Worm (Caenorhabditis elegans) whole organism, L2 larva: ENCODE results near the gene fbxb-1.

ENCODE experiments used
- C34F6.9 ChIP-seq: fragments of 150-350 bp; optimal IDR thresholded peaks from 2 replicates; lab custom pipeline; 2014; ENCODE audit warnings: missing biosample characterization, missing genetic modification characterization
- F13H6.1 ChIP-seq: sonication (generic microtip); optimal IDR thresholded peaks from 2 replicates; lab custom pipeline; 2016; ENCODE audit warnings: missing genetic modification characterization, missing compliant biosample characterization
- R02D3.7 ChIP-seq: fragments of 150-350 bp; optimal IDR thresholded peaks from 2 replicates; lab custom pipeline; 2014; ENCODE audit warnings: missing biosample characterization, missing genetic modification characterization
- Y55F3AM.14 ChIP-seq: fragments of 200-800 bp; sonication (Bioruptor generic); optimal IDR thresholded peaks from 2 replicates; lab custom pipeline; 2018; ENCODE audit warnings: mild to moderate bottlenecking, missing genetic modification characterization, missing compliant biosample characterization
- ZK546.5 ChIP-seq: sonication (generic microtip); optimal IDR thresholded peaks from 2 replicates; lab custom pipeline; 2017; ENCODE audit warnings: missing biosample characterization, missing genetic modification characterization
- alr-1 ChIP-seq: fragments of 150-350 bp; optimal IDR thresholded peaks from 2 replicates; lab custom pipeline; 2014; ENCODE audit warnings: missing biosample characterization, missing genetic modification characterization
- ama-1 ChIP-seq: fragments of 150-350 bp; optimal IDR thresholded peaks from 2 replicates; lab custom pipeline; 2018; ENCODE audit warnings: inconsistent platforms
- blmp-1 ChIP-seq: sonication (generic microtip); optimal IDR thresholded peaks from 2 replicates; lab custom pipeline; 2017; ENCODE audit warnings: missing genetic modification characterization, mild to moderate bottlenecking, missing compliant biosample characterization, antibody characterized with exemption, moderate library complexity; ENCODE audit not compliant: insufficient read depth
- ceh-16 ChIP-seq: fragments of 150-350 bp; optimal IDR thresholded peaks from 2 replicates; lab custom pipeline; 2014; ENCODE audit warnings: missing biosample characterization, missing genetic modification characterization
- ceh-82 ChIP-seq: fragments of 150-350 bp; optimal IDR thresholded peaks from 2 replicates; lab custom pipeline; 2014; ENCODE audit warnings: missing biosample characterization, missing genetic modification characterization
- crh-2 ChIP-seq: sonication (generic microtip); optimal IDR thresholded peaks from 2 replicates; lab custom pipeline; 2017; ENCODE audit warnings: missing biosample characterization, missing genetic modification characterization
- egl-27 ChIP-seq: sonication (generic microtip); optimal IDR thresholded peaks from 3 replicates; lab custom pipeline; 2017; ENCODE audit warnings: missing biosample characterization, missing genetic modification reagents, missing genetic modification characterization
- elt-3 ChIP-seq: sonication (generic microtip); optimal IDR thresholded peaks from 2 replicates; lab custom pipeline; 2017; ENCODE audit warnings: missing biosample characterization, missing genetic modification characterization
- fos-1 ChIP-seq: fragments of 150-350 bp; optimal IDR thresholded peaks from 2 replicates; lab custom pipeline; 2014; ENCODE audit warnings: missing biosample characterization, missing genetic modification characterization
- gmeb-1 ChIP-seq: fragments of 150-350 bp; optimal IDR thresholded peaks from 2 replicates; lab custom pipeline; 2014; ENCODE audit warnings: missing biosample characterization, missing genetic modification characterization
- lin-13 ChIP-seq: fragments of 150-350 bp; optimal IDR thresholded peaks from 2 replicates; lab custom pipeline; 2014; ENCODE audit warnings: missing biosample characterization, missing genetic modification reagents, missing genetic modification characterization
- lin-39 ChIP-seq: fragments of 150-350 bp; optimal IDR thresholded peaks from 2 replicates; lab custom pipeline; 2014; ENCODE audit warnings: missing biosample characterization, missing genetic modification reagents, missing genetic modification characterization
- mab-5 ChIP-seq: fragments of 150-350 bp; optimal IDR thresholded peaks from 2 replicates; lab custom pipeline; 2014; ENCODE audit warnings: missing biosample characterization, missing genetic modification characterization
- mbf-1 ChIP-seq: sonication (generic microtip); optimal IDR thresholded peaks from 2 replicates; lab custom pipeline; 2017; ENCODE audit warnings: missing biosample characterization, missing genetic modification characterization
- mdl-1 ChIP-seq, 2 experiments: fragments of 150-350 bp in 1 of 2; sonication (generic microtip) in 1 of 2; optimal IDR thresholded peaks; 2 replicates each; lab custom pipeline; 2017; ENCODE audit warnings: missing biosample characterization in 2 of 2, missing genetic modification characterization in 2 of 2
- nhr-10 ChIP-seq: sonication (generic microtip); optimal IDR thresholded peaks from 2 replicates; lab custom pipeline; 2017; ENCODE audit warnings: missing biosample characterization, missing genetic modification characterization
- nhr-11 ChIP-seq: fragments of 150-350 bp; optimal IDR thresholded peaks from 2 replicates; lab custom pipeline; 2014; ENCODE audit warnings: missing biosample characterization, missing genetic modification characterization
- nhr-12 ChIP-seq: fragments of 150-350 bp; optimal IDR thresholded peaks from 2 replicates; lab custom pipeline; 2014; ENCODE audit warnings: missing biosample characterization, missing genetic modification characterization
- nhr-129 ChIP-seq: fragments of 150-350 bp; optimal IDR thresholded peaks from 2 replicates; lab custom pipeline; 2014; ENCODE audit warnings: missing biosample characterization, missing genetic modification characterization
- nhr-23 ChIP-seq: fragments of 150-350 bp; optimal IDR thresholded peaks from 2 replicates; lab custom pipeline; 2014; ENCODE audit warnings: missing biosample characterization, missing genetic modification reagents, missing genetic modification characterization
- nhr-25 ChIP-seq: fragments of 150-350 bp; sonication (generic microtip); optimal IDR thresholded peaks from 3 replicates; lab custom pipeline; 2014; ENCODE audit warnings: missing biosample characterization, missing genetic modification characterization
- nhr-77 ChIP-seq: fragments of 150-350 bp; optimal IDR thresholded peaks from 2 replicates; lab custom pipeline; 2014; ENCODE audit warnings: missing biosample characterization, missing genetic modification characterization
- sem-4 ChIP-seq: fragments of 150-350 bp; optimal IDR thresholded peaks from 2 replicates; lab custom pipeline; 2014; ENCODE audit warnings: missing biosample characterization, missing genetic modification reagents, missing genetic modification characterization
- skn-1 ChIP-seq: sonication (generic microtip); optimal IDR thresholded peaks from 2 replicates; lab custom pipeline; 2017; ENCODE audit warnings: missing biosample characterization, missing genetic modification characterization
- sma-9 ChIP-seq, 2 experiments: fragments of 150-350 bp in 1 of 2; sonication (generic microtip) in 1 of 2; optimal IDR thresholded peaks; 2 replicates each; lab custom pipeline; 2014 to 2016; ENCODE audit warnings: missing genetic modification characterization in 2 of 2, mild to moderate bottlenecking in 1 of 2, missing biosample characterization in 1 of 2, missing compliant biosample characterization in 1 of 2, missing genetic modification reagents in 1 of 2, moderate library complexity in 1 of 2
- snpc-4 ChIP-seq: fragments of 150-350 bp; optimal IDR thresholded peaks from 2 replicates; lab custom pipeline; 2014; ENCODE audit warnings: missing biosample characterization, missing genetic modification characterization
- unc-55 ChIP-seq: fragments of 150-350 bp; sonication (generic microtip); optimal IDR thresholded peaks from 3 replicates; lab custom pipeline; 2014; ENCODE audit warnings: missing biosample characterization, missing genetic modification reagents, missing genetic modification characterization
- unc-62 ChIP-seq: fragments of 150-350 bp; optimal IDR thresholded peaks from 2 replicates; lab custom pipeline; 2014; ENCODE audit warnings: missing biosample characterization, missing genetic modification reagents, missing genetic modification characterization
- zag-1 ChIP-seq: fragments of 150-350 bp; optimal IDR thresholded peaks from 2 replicates; lab custom pipeline; 2014; ENCODE audit warnings: missing biosample characterization, missing genetic modification characterization
- ztf-1 ChIP-seq: fragments of 200-800 bp; sonication (Bioruptor generic); conservative IDR thresholded peaks from 2 replicates; pipeline ENCODE4 v1.3.6; 2022; ENCODE audit warnings: missing genetic modification characterization, missing compliant biosample characterization
- ztf-4 ChIP-seq: fragments of 150-350 bp; optimal IDR thresholded peaks from 2 replicates; lab custom pipeline; 2014; ENCODE audit warnings: missing biosample characterization, missing genetic modification characterization

The fbxb-1 gene

DNA sequence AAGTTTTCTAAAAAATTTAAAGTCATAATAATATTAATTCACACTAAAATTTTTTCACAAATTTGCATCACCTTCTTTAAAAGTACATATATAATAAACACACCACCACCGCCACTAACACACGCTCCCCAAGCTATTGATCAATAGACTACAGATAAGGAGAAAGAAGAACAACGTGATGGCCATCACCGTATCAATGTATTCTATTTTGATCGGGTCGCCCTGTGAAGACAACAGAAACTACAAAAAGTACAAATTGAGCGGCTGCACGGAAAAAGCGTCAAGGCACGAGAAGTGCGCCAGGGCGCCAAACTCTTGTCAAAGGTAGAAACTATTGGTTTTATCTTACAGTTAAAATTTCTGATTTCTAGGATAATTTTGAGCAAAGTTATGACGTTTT is 27.8 kb upstream of the fbxb-1 start (continued):
- TF ChIP-seq blmp-1 (tag; lab: Kevin White, UChicago): no peak

DNA sequence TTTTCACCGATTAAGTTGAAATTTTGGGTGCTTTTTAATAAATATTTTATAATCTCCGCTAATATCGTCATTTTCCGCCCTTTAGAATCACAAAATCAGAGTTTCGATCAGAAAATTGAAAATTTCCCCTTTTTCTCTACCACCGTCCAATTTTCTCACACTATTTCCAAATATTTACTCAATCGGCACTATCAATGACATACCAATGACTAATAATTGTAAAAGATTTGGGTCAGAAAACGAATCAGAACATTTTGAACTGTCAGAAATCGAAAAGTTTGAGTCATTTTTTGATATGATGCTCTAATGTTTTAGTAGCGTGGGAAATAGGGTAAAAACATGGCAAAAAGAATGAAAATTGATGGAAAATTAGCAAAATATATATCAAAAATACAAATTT is 23.1 kb upstream of the fbxb-1 start, which contains the start of gene srr-2:
Gene srr-2 (minus strand): TSS at position 73 of the 400 bp plus-strand sequence.
- TF ChIP-seq fos-1: peak; percentile 93
- no peak for TF ChIP-seq unc-62 (GFP tag; lab: Kevin White, UChicago)
- TF ChIP-seq, all 48 proteins: peak for 1

DNA sequence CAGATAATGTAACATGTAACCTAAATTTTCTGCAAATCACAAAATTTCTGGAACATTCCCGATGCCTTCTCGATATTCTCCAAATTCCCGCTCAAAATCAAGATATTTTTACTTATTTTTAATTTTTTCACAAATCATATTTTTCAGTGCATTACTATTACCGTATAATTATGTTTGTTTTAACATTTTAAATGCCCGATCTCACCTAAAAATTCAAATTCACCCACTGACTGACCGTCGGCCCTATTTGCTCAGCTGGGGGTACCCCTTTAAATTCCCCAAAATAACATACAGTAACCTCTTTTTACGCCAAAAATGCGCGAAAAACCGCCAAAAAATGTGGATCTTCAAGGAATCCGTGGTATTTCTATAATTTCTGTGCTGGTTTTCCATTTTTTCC is 22.5 kb upstream of the fbxb-1 start, which contains the start of gene oac-49:
Gene oac-49 (plus strand): TSS at position 301 of the 400 bp plus-strand sequence.
- no peak for TF ChIP-seq skn-1 (tag; lab: Kevin White, UChicago)
- TF ChIP-seq snpc-4 (tag; lab: Kevin White, UChicago): no peak
- no peak for TF ChIP-seq lin-39 (tag; lab: Kevin White, UChicago)
- no peak for TF ChIP-seq alr-1 (tag; lab: Kevin White, UChicago)
- no peak for TF ChIP-seq unc-62 (GFP tag; lab: Kevin White, UChicago)
- no peak for TF ChIP-seq ceh-82
- no peak for TF ChIP-seq nhr-77 (tag; lab: Kevin White, UChicago)
- no peak for TF ChIP-seq nhr-12
- TF ChIP-seq nhr-11: no peak
- TF ChIP-seq ztf-1: no peak
- no peak for TF ChIP-seq sem-4 (tag; lab: Kevin White, UChicago)
- TF ChIP-seq gmeb-1 (tag; lab: Kevin White, UChicago): no peak
- TF ChIP-seq nhr-10: no peak

DNA sequence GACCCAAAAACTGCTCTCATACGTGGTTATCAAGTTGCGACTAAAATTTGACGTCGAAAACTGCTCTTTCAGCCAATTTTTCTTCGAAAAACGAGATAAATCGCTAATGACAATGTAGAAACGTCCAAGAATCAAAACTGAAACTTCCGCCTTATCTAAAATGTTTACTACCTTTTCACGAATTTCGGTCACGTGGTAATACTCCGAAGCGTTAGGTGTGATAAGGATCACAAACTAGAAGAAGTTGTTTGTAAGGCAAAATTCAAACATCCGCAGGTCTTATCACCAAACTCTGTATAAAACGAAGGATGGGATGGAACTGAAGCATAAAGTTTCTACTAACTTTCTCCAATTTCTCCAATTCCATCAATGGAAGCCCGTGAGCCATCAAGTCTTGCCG is 9.7 kb upstream of the fbxb-1 start, which contains the start of gene sqst-3:
Gene sqst-3 (plus strand): TSS at position 370 of the 400 bp plus-strand sequence.
- TF ChIP-seq sem-4 (tag; lab: Kevin White, UChicago) (no peak), nhr-12 (no peak), unc-55 (GFP tag; lab: Kevin White, UChicago) (no peak), ceh-16 (tag; lab: Kevin White, UChicago) (no peak), elt-3 (tag; lab: Kevin White, UChicago) (no peak)

DNA sequence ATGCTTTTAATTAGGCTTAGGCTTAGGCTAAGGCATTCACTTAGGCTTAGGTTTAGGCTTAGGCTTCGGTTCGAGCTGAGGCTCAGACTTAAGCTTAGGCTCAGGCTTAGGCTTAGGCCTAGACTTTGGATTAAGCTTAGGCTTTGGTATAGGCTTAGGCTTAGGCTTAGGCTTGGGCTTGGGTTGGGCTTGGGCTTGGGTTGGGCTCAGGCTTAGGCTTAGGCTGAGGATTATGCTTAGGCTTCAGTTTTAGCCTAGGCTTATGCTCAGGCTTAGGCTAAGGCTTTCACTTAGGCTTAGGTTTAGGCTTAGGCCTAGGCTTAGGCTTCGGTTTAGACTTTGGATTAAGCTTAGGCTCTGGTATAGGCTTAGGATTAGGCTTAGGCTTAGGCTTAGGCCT is 9.0 kb upstream of the fbxb-1 start:
- TF ChIP-seq ztf-4 (tag; lab: Kevin White, UChicago) (no peak), snpc-4 (tag; lab: Kevin White, UChicago) (no peak), egl-27 (tag; lab: Kevin White, UChicago) (no peak), ztf-1 (no peak), ZK546.5 (tag; lab: Kevin White, UChicago) (no peak), nhr-23 (tag; lab: Kevin White, UChicago) (no peak), mbf-1 (tag; lab: Kevin White, UChicago) (no peak), blmp-1 (tag; lab: Kevin White, UChicago) (no peak), ama-1 (lab: Kevin White, UChicago) (no peak), nhr-10 (no peak)

DNA sequence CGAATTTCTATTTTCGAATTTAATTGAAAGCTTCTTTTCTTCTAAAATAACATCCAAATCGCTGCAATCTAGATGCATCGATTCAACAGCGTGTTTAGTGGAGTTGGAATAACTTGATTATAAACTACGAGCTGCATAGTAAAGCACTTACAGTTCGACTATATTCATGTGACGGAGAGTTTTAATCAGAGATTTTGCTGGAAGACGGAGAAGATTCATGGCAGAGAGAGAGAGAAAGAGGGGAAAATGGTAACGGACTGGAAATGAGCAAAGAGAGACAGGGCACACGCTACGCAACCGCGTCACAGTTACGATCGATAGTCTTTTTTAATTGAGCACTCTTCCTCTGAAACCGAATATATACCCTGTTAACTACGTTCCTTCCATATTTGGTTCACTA is 6.7 kb upstream of the fbxb-1 start, which contains the start of gene fbxb-116:
Gene fbxb-116 (plus strand): TSS at position 301 of the 400 bp plus-strand sequence.
- TF ChIP-seq lin-39 (tag; lab: Kevin White, UChicago): no peak

DNA sequence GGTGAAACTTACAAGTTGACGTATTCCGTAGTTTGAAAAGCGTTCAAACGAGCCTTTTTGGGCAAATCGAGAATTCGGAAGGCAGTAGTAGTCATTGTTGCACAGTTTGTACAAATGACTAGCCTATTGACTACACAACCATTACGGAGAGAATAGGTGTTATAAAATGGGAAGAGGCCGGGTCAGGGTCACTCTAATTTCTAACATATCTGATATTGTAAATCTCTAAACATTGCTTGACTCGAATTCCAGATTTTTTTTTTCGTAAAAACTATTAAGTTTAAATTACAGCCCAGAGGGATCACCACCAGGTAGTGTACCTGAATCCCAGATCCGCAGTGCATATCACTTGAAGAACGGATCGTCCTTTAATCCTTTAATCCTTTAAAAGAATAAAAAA is 3.0 kb upstream of the fbxb-1 start, which contains the start of gene fbxb-2:
Gene fbxb-2 (minus strand): TSS at position 101 of the 400 bp plus-strand sequence.
- TF ChIP-seq fos-1 (no peak), nhr-25 (tag; lab: Kevin White, UChicago) (no peak), egl-27 (tag; lab: Kevin White, UChicago) (no peak), lin-13 (GFP tag; lab: Kevin White, UChicago) (no peak), lin-39 (tag; lab: Kevin White, UChicago) (no peak), C34F6.9 (no peak), nhr-129 (tag; lab: Kevin White, UChicago) (no peak), gmeb-1 (tag; lab: Kevin White, UChicago) (no peak), zag-1 (tag; lab: Kevin White, UChicago) (no peak), sma-9 (GFP tag; optimal IDR thresholded peaks at IDR 0.05; lab: Kevin White, UChicago) (no peak), sma-9 (tag; optimal IDR thresholded peaks at IDR 0.05; lab: Kevin White, UChicago) (no peak), R02D3.7 (tag; lab: Kevin White, UChicago) (no peak), F13H6.1 (tag; lab: Kevin White, UChicago) (no peak), mab-5 (no peak), Y55F3AM.14 (GFP tag; lab: Kevin White, UChicago) (no peak), crh-2 (tag; lab: Kevin White, UChicago) (no peak), ztf-4 (tag; lab: Kevin White, UChicago) (no peak), mdl-1 (tag; optimal IDR thresholded peaks at IDR 0.05; lab: Kevin White, UChicago) (no peak), alr-1 (tag; lab: Kevin White, UChicago) (no peak), unc-55 (GFP tag; lab: Kevin White, UChicago) (no peak)
